Worm (Caenorhabditis elegans): ENCODE data around the gene Y97E10AR.6.

The Y97E10AR.6 gene

ce11 chrV:8039085-8039525 is 25.4 kb upstream of the Y97E10AR.6 start:
- peak; percentile 93 for TF ChIP-seq nhr-21 (tag; optimal IDR thresholded peaks at IDR 0.05)
- TF ChIP-seq nhr-10 (tag; optimal IDR thresholded peaks at IDR 0.05): peak; percentile 54
- peak; percentile 73 for TF ChIP-seq ztf-4 (tag; optimal IDR thresholded peaks at IDR 0.05)
- no peak for TF ChIP-seq ztf-1 (GFP tag; conservative IDR thresholded peaks at IDR 0.05)
- TF ChIP-seq nhr-25 (tag; optimal IDR thresholded peaks at IDR 0.05): peak; percentile 65
- peak; percentile 90 for TF ChIP-seq sma-3 (GFP tag; optimal IDR thresholded peaks at IDR 0.05)
- peak; percentile 70 for TF ChIP-seq lin-13 (GFP tag; optimal IDR thresholded peaks at IDR 0.05)
- TF ChIP-seq sem-4 (tag; optimal IDR thresholded peaks at IDR 0.05): peak; percentile 80
- TF ChIP-seq ztf-11 (tag; optimal IDR thresholded peaks at IDR 0.05): no peak
- TF ChIP-seq lsy-2 (tag; optimal IDR thresholded peaks at IDR 0.05): peak in 1 of 2 experiments; percentile 45
- TF ChIP-seq peb-1 (tag; optimal IDR thresholded peaks at IDR 0.05): no peak
- peak; percentile 34 for TF ChIP-seq blmp-1 (tag; optimal IDR thresholded peaks at IDR 0.05; ENCODE audit: insufficient read depth)
- TF ChIP-seq nhr-6 (tag; optimal IDR thresholded peaks at IDR 0.05): peak; percentile 21
- peak; percentile 50 for TF ChIP-seq ceh-16 (tag; optimal IDR thresholded peaks at IDR 0.05)
- TF ChIP-seq nhr-77 (tag; optimal IDR thresholded peaks at IDR 0.05): peak; percentile 38
- peak; percentile 71 for TF ChIP-seq nhr-11 (tag; optimal IDR thresholded peaks at IDR 0.05)

DNA sequence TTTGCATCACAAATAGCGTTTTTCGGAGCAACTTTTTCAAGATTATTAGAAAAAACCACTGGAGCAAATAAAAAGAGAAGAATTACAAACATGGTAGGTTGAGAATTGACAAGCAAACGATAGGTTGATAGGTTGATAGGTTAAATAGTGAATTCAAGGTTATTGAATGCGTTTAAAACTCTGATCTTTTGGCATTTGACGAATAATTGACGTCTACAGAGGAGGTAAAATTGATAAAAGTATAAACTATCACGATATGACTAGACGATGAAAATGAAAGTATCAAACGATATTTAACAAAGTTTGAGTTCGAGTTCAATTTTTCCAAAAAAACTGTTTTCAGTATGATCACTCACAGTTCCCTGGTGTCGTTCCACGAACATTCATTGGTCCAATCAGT is 22.2 kb upstream of the Y97E10AR.6 start, which contains the start of gene ZC513.14:
TSS of gene ZC513.14 (minus strand) at position 101 of the 400 bp plus-strand sequence.
- no peak for TF ChIP-seq unc-39 (tag; optimal IDR thresholded peaks at IDR 0.05)
- TF ChIP-seq nhr-6 (tag; optimal IDR thresholded peaks at IDR 0.05): no peak
- no peak for TF ChIP-seq crh-2 (tag; optimal IDR thresholded peaks at IDR 0.05)
- no peak for TF ChIP-seq ceh-82 (tag; optimal IDR thresholded peaks at IDR 0.05)
- TF ChIP-seq mab-5 (tag; optimal IDR thresholded peaks at IDR 0.05): no peak
- TF ChIP-seq nhr-23 (tag; optimal IDR thresholded peaks at IDR 0.05): no peak
- no peak for TF ChIP-seq snpc-4 (tag; optimal IDR thresholded peaks at IDR 0.05)

DNA sequence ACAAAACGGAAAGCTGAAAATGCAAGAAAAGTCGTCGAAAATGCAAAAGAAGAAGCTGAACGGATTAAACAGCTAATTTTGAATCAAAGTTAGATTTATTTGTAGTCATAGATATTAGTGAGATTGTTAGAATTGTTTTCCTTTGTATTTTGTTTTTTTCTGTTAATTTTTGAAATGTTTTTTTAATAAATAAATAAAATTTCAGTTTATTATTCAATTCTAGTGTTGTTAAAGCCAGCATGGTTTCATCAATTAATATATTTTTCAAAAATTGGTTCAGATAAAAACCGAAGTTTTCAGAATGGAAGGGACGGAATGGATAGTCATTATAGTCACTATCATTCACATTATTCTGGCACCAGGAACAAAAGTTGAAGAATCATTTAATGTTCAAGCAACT is 21.1 kb upstream of the Y97E10AR.6 start, which contains the start of gene algn-12:
TSS of gene algn-12 (plus strand) at position 301 of the 400 bp plus-strand sequence.
- no peak for TF ChIP-seq nhr-23 (tag; optimal IDR thresholded peaks at IDR 0.05)
- TF ChIP-seq lsy-2 (tag; optimal IDR thresholded peaks at IDR 0.05): no peak
- no peak for TF ChIP-seq mdl-1 (tag; optimal IDR thresholded peaks at IDR 0.05)
- no peak for TF ChIP-seq lin-13 (GFP tag; optimal IDR thresholded peaks at IDR 0.05)
- TF ChIP-seq nhr-10 (tag; optimal IDR thresholded peaks at IDR 0.05): no peak
- no peak for TF ChIP-seq mbf-1 (tag; optimal IDR thresholded peaks at IDR 0.05)
- TF ChIP-seq blmp-1 (tag; optimal IDR thresholded peaks at IDR 0.05; ENCODE audit: insufficient read depth): no peak
- TF ChIP-seq nhr-11 (tag; optimal IDR thresholded peaks at IDR 0.05): no peak
- TF ChIP-seq nhr-12 (tag; optimal IDR thresholded peaks at IDR 0.05): no peak
- no peak for TF ChIP-seq zag-1 (tag; optimal IDR thresholded peaks at IDR 0.05)
- TF ChIP-seq egl-27 (tag; optimal IDR thresholded peaks at IDR 0.05): no peak
- TF ChIP-seq ZK546.5 (tag; optimal IDR thresholded peaks at IDR 0.05): no peak
- TF ChIP-seq crh-2 (tag; optimal IDR thresholded peaks at IDR 0.05): no peak
- TF ChIP-seq unc-62 (GFP tag; optimal IDR thresholded peaks at IDR 0.05): no peak
- no peak for TF ChIP-seq nhr-21 (tag; optimal IDR thresholded peaks at IDR 0.05)
- TF ChIP-seq dmd-4 (tag; optimal IDR thresholded peaks at IDR 0.05): no peak
- TF ChIP-seq ztf-1 (GFP tag; conservative IDR thresholded peaks at IDR 0.05): no peak
- no peak for TF ChIP-seq elt-1 (tag; optimal IDR thresholded peaks at IDR 0.05)
- TF ChIP-seq sma-3 (GFP tag; optimal IDR thresholded peaks at IDR 0.05): no peak

DNA sequence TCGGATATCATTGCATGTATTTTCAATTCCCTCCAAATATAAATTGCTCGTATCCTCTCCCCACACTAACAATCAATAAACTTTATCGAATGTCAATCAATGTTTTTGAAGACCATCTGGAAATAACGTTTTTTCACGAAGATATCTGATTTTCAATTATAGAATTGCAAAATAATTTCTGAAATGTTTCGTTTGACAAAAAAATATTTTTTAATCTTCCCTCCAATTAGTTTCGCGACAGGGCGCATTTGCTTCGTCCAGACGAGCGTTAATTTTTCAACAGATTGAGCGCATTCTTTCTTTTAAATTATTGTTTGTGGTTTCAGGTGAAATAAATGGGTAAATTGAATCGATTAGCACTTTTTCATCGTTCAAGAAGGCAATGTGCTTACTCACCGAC is 17.4 kb upstream of the Y97E10AR.6 start, which contains the start of gene vars-1:
TSS of gene vars-1 (plus strand) at position 291 of the 400 bp plus-strand sequence.
- TF ChIP-seq R02D3.7 (tag; optimal IDR thresholded peaks at IDR 0.05): no peak
- peak; percentile 42 for TF ChIP-seq sma-9 (GFP tag; optimal IDR thresholded peaks at IDR 0.05)
- TF ChIP-seq sma-9 (tag; optimal IDR thresholded peaks at IDR 0.05): no peak
- no peak for TF ChIP-seq ceh-82 (tag; optimal IDR thresholded peaks at IDR 0.05)
- TF ChIP-seq C34F6.9 (tag; optimal IDR thresholded peaks at IDR 0.05): peak; percentile 66
- peak; percentile 50 for TF ChIP-seq crh-2 (tag; optimal IDR thresholded peaks at IDR 0.05)
- no peak for TF ChIP-seq lin-11 (tag; optimal IDR thresholded peaks at IDR 0.05)
- TF ChIP-seq nhr-11 (tag; optimal IDR thresholded peaks at IDR 0.05): no peak
- TF ChIP-seq alr-1 (tag; optimal IDR thresholded peaks at IDR 0.05): no peak
- peak in 1 of 2 experiments; percentile 76 for TF ChIP-seq lsy-2 (tag; optimal IDR thresholded peaks at IDR 0.05)
- TF ChIP-seq lin-13 (GFP tag; optimal IDR thresholded peaks at IDR 0.05): peak; percentile 35
- TF ChIP-seq nhr-25 (tag; optimal IDR thresholded peaks at IDR 0.05): peak; percentile 29
- TF ChIP-seq unc-39 (tag; optimal IDR thresholded peaks at IDR 0.05): no peak
- TF ChIP-seq nhr-10 (tag; optimal IDR thresholded peaks at IDR 0.05): no peak
- TF ChIP-seq unc-55 (GFP tag; optimal IDR thresholded peaks at IDR 0.05): peak; percentile 64
- TF ChIP-seq skn-1 (tag; optimal IDR thresholded peaks at IDR 0.05): no peak
- TF ChIP-seq egl-27 (tag; optimal IDR thresholded peaks at IDR 0.05): peak; percentile 4
- TF ChIP-seq nhr-129 (tag; optimal IDR thresholded peaks at IDR 0.05): peak; percentile 13
- peak; percentile 97 for TF ChIP-seq gmeb-1 (tag; optimal IDR thresholded peaks at IDR 0.05)
- peak; percentile 43 for TF ChIP-seq sma-3 (GFP tag; optimal IDR thresholded peaks at IDR 0.05)
- TF ChIP-seq ztf-1 (GFP tag; conservative IDR thresholded peaks at IDR 0.05): no peak
- TF ChIP-seq mdl-1 (tag; optimal IDR thresholded peaks at IDR 0.05): no peak
- peak; percentile 48 for TF ChIP-seq nhr-21 (tag; optimal IDR thresholded peaks at IDR 0.05)

Data from whole organism, L2 larva.